Comparison of ENCODE assay signal across 1 fruit fly cellular context in genomic region chr3L:16019144-16020006, dm6.
TF ChIP-seq lines count a peak whose summit lies in the region.

No protein-coding gene starts in this region.

TF ChIP-seq in whole organism, prepupa, 60 proteins besides CTCF, POLR2A, EP300 and RAD21 (continued from another document):
- TF ChIP-seq CG8119 (GFP tag; IDR thresholded peaks at IDR 0.05; lab: Robert Waterston, UW) (no peak), salr (GFP tag; optimal IDR thresholded peaks at IDR 0.05; lab: Kevin White, UChicago) (peak in 1 of 2 experiments; percentile 44), CG34406 (GFP tag; optimal IDR thresholded peaks at IDR 0.05; lab: Kevin White, UChicago) (peak; percentile 22), CG16779 (tag; optimal IDR thresholded peaks at IDR 0.05; lab: Kevin White, UChicago) (no peak), CG4318 (GFP tag; optimal IDR thresholded peaks at IDR 0.05; lab: Kevin White, UChicago) (peak; percentile 21), topi (GFP tag; optimal IDR thresholded peaks at IDR 0.05; lab: Kevin White, UChicago) (peak; percentile 67), CG32006 (GFP tag; optimal IDR thresholded peaks at IDR 0.05; lab: Kevin White, UChicago) (peak; percentile 55), CG6808 (GFP tag; optimal IDR thresholded peaks at IDR 0.05; lab: Kevin White, UChicago) (peak; percentile 12), CG9139 (GFP tag; optimal IDR thresholded peaks at IDR 0.05; lab: Kevin White, UChicago) (no peak), pdm3 (GFP tag; optimal IDR thresholded peaks at IDR 0.05; lab: Kevin White, UChicago) (peak; percentile 22), CG31627 (GFP tag; optimal IDR thresholded peaks at IDR 0.05; lab: Kevin White, UChicago) (peak; percentile 41), Met (GFP tag; optimal IDR thresholded peaks at IDR 0.05; lab: Kevin White, UChicago) (peak; percentile 61), OdsH (GFP tag; optimal IDR thresholded peaks at IDR 0.05; lab: Kevin White, UChicago) (peak; percentile 39), svp (GFP tag; lab: Kevin White, UChicago) (peak; percentile 89)
TF ChIP-seq in whole organism, prepupa: peak in this region for 28.
